Worm (Caenorhabditis elegans) whole organism, L1 larva: Measurements from ENCODE around the gene alh-7.

Source experiments
- C04F5.9 ChIP-seq: sonication (generic microtip); optimal IDR thresholded peaks from 2 replicates; lab custom pipeline; 2016; ENCODE audit warnings: missing genetic modification characterization, missing compliant biosample characterization
- F16B12.6 ChIP-seq: fragments of 150-350 bp; optimal IDR thresholded peaks from 2 replicates; lab custom pipeline; 2014; ENCODE audit warnings: missing biosample characterization, missing genetic modification characterization
- Y116A8C.19 ChIP-seq: sonication (generic microtip); optimal IDR thresholded peaks from 2 replicates; lab custom pipeline; 2016; ENCODE audit warnings: missing compliant biosample characterization, missing genetic modification characterization, borderline replicate concordance
- aha-1 ChIP-seq: fragments of 150-350 bp; optimal IDR thresholded peaks from 2 replicates; lab custom pipeline; 2014; ENCODE audit warnings: missing biosample characterization, missing genetic modification characterization
- alr-1 ChIP-seq: fragments of 200-800 bp; sonication (Bioruptor generic); optimal IDR thresholded peaks from 2 replicates; lab custom pipeline; 2018; ENCODE audit warnings: borderline replicate concordance, mild to moderate bottlenecking, missing genetic modification characterization, missing compliant biosample characterization
- aly-2 ChIP-seq: fragments of 150-350 bp; optimal IDR thresholded peaks from 2 replicates; lab custom pipeline; 2014; ENCODE audit warnings: missing biosample characterization, missing genetic modification characterization
- ama-1 ChIP-seq: fragments of 150-350 bp; optimal IDR thresholded peaks from 2 replicates; lab custom pipeline; 2014
- ceh-8 ChIP-seq: fragments of 200-800 bp; sonication (Bioruptor generic); optimal IDR thresholded peaks from 2 replicates; lab custom pipeline; 2018; ENCODE audit warnings: mild to moderate bottlenecking, missing genetic modification characterization, moderate library complexity, missing compliant biosample characterization
- ceh-82 ChIP-seq, 3 experiments: fragments of 150-350 bp in 1 of 3; sonication (generic microtip) in 2 of 3; optimal IDR thresholded peaks; 2 replicates each; lab custom pipeline; 2014 to 2017; ENCODE audit warnings: missing biosample characterization in 3 of 3, missing genetic modification characterization in 3 of 3
- ceh-90 ChIP-seq: sonication (generic microtip); optimal IDR thresholded peaks from 2 replicates; lab custom pipeline; 2016; ENCODE audit warnings: missing genetic modification characterization, missing compliant biosample characterization
- ces-1 ChIP-seq: fragments of 150-350 bp; optimal IDR thresholded peaks from 2 replicates; lab custom pipeline; 2014; ENCODE audit warnings: missing biosample characterization, missing genetic modification reagents, missing genetic modification characterization
- dpl-1 ChIP-seq, 3 experiments: fragments of 150-350 bp in 2 of 3; sonication (generic microtip) in 1 of 3; optimal IDR thresholded peaks; 2 replicates each; lab custom pipeline; 2014 to 2017; ENCODE audit warnings: missing biosample characterization in 3 of 3, missing genetic modification characterization in 3 of 3, missing genetic modification reagents in 3 of 3
- efl-1 ChIP-seq, 4 experiments: fragments of 150-350 bp; optimal IDR thresholded peaks in 3 of 4; peaks in 1 of 4; 1 replicate in 1 of 4; 2 replicates in 3 of 4; lab custom pipeline; 2014; ENCODE audit warnings: missing biosample characterization in 2 of 4, missing genetic modification characterization in 2 of 4, missing genetic modification reagents in 2 of 4
- efl-3 ChIP-seq: fragments of 200-800 bp; sonication (Bioruptor generic); optimal IDR thresholded peaks from 2 replicates; lab custom pipeline; 2018; ENCODE audit warnings: mild to moderate bottlenecking, missing genetic modification characterization, missing compliant biosample characterization
- egl-13 ChIP-seq: sonication (generic microtip); optimal IDR thresholded peaks from 2 replicates; lab custom pipeline; 2016; ENCODE audit warnings: missing genotype, missing genetic modification reagents, missing genetic modification characterization, missing compliant biosample characterization
- egl-27 ChIP-seq, 2 experiments: fragments of 150-350 bp in 1 of 2; sonication (generic microtip); optimal IDR thresholded peaks; 3 replicates each; lab custom pipeline; 2017 to 2018; ENCODE audit warnings: missing biosample characterization in 2 of 2, missing genetic modification characterization in 2 of 2, missing genetic modification reagents in 2 of 2
- elt-2 ChIP-seq: sonication (generic microtip); optimal IDR thresholded peaks from 2 replicates; lab custom pipeline; 2016; ENCODE audit warnings: missing genetic modification characterization, mild to moderate bottlenecking, inconsistent platforms, missing compliant biosample characterization, missing genetic modification reagents
- fkh-10 ChIP-seq: sonication (generic microtip); optimal IDR thresholded peaks from 2 replicates; lab custom pipeline; 2017; ENCODE audit warnings: missing biosample characterization, missing genetic modification reagents, missing genetic modification characterization
- fkh-8 ChIP-seq: sonication (generic microtip); optimal IDR thresholded peaks from 2 replicates; lab custom pipeline; 2016; ENCODE audit warnings: mild to moderate bottlenecking, missing genetic modification characterization, missing compliant biosample characterization
- fos-1 ChIP-seq: fragments of 150-350 bp; optimal IDR thresholded peaks from 2 replicates; lab custom pipeline; 2014; ENCODE audit warnings: missing biosample characterization, missing genetic modification characterization
- grh-1 ChIP-seq: fragments of 200-800 bp; sonication (Bioruptor generic); IDR thresholded peaks from 2 replicates; pipeline ENCODE4 v1.3.6; 2022; ENCODE audit warnings: missing genetic modification reagents, missing genetic modification characterization, missing compliant biosample characterization
- hpl-2 ChIP-seq: fragments of 150-350 bp; optimal IDR thresholded peaks from 2 replicates; lab custom pipeline; 2014; ENCODE audit warnings: missing biosample characterization, missing genetic modification reagents, missing genetic modification characterization
- jun-1 ChIP-seq: fragments of 150-350 bp; optimal IDR thresholded peaks from 2 replicates; lab custom pipeline; 2014; ENCODE audit warnings: missing biosample characterization, missing genetic modification reagents, missing genetic modification characterization
- lin-13 ChIP-seq: fragments of 150-350 bp; optimal IDR thresholded peaks from 2 replicates; lab custom pipeline; 2014; ENCODE audit warnings: missing biosample characterization, missing genetic modification reagents, missing genetic modification characterization
- lir-3 ChIP-seq: sonication (generic microtip); optimal IDR thresholded peaks from 2 replicates; lab custom pipeline; 2016; ENCODE audit warnings: mild to moderate bottlenecking, missing genetic modification characterization, moderate library complexity, missing compliant biosample characterization; ENCODE audit not compliant: poor library complexity
- lsy-2 ChIP-seq, 2 experiments: fragments of 150-350 bp; optimal IDR thresholded peaks; 2 replicates each; lab custom pipeline; 2014; ENCODE audit warnings: missing biosample characterization in 2 of 2, missing genetic modification characterization in 2 of 2
- mdl-1 ChIP-seq, 2 experiments: fragments of 150-350 bp; optimal IDR thresholded peaks; 2 replicates each; lab custom pipeline; 2014 to 2017; ENCODE audit warnings: missing biosample characterization in 2 of 2, missing genetic modification characterization in 2 of 2, inconsistent platforms in 1 of 2
- mef-2 ChIP-seq: fragments of 150-350 bp; optimal IDR thresholded peaks from 2 replicates; lab custom pipeline; 2014; ENCODE audit warnings: missing biosample characterization, missing genetic modification characterization
- mep-1 ChIP-seq: fragments of 150-350 bp; optimal IDR thresholded peaks from 2 replicates; lab custom pipeline; 2014; ENCODE audit warnings: missing biosample characterization, missing genetic modification characterization
- nhr-12 ChIP-seq: sonication (generic microtip); optimal IDR thresholded peaks from 2 replicates; lab custom pipeline; 2017; ENCODE audit warnings: missing biosample characterization, missing genetic modification characterization
- nhr-19 ChIP-seq: fragments of 200-800 bp; sonication (Bioruptor generic); conservative IDR thresholded peaks from 2 replicates; pipeline ENCODE4 v1.3.6; 2022; ENCODE audit warnings: missing genetic modification characterization, missing compliant biosample characterization
- nhr-20 ChIP-seq: sonication (generic microtip); optimal IDR thresholded peaks from 2 replicates; lab custom pipeline; 2016; ENCODE audit warnings: mild to moderate bottlenecking, missing genetic modification characterization, missing compliant biosample characterization
- nhr-71 ChIP-seq: sonication (generic microtip); optimal IDR thresholded peaks from 2 replicates; lab custom pipeline; 2016; ENCODE audit warnings: mild to moderate bottlenecking, missing genetic modification characterization, moderate library complexity, missing compliant biosample characterization
- nhr-76 ChIP-seq: sonication (generic microtip); optimal IDR thresholded peaks from 2 replicates; lab custom pipeline; 2017; ENCODE audit warnings: missing biosample characterization, missing genetic modification characterization
- nhr-77 ChIP-seq: fragments of 150-350 bp; optimal IDR thresholded peaks from 2 replicates; lab custom pipeline; 2014; ENCODE audit warnings: missing biosample characterization, missing genetic modification characterization
- nhr-84 ChIP-seq: sonication (generic microtip); optimal IDR thresholded peaks from 2 replicates; lab custom pipeline; 2017; ENCODE audit warnings: missing biosample characterization, missing genetic modification characterization
- pag-3 ChIP-seq: sonication (generic microtip); optimal IDR thresholded peaks from 2 replicates; lab custom pipeline; 2017; ENCODE audit warnings: missing genetic modification characterization, mild to moderate bottlenecking, missing compliant biosample characterization, antibody characterized with exemption, borderline replicate concordance; ENCODE audit not compliant: insufficient read depth
- pax-3 ChIP-seq: fragments of 200-800 bp; sonication (Bioruptor generic); optimal IDR thresholded peaks from 2 replicates; lab custom pipeline; 2018; ENCODE audit warnings: mild to moderate bottlenecking, missing genetic modification characterization, moderate library complexity, missing compliant biosample characterization
- pqm-1 ChIP-seq: sonication (generic microtip); optimal IDR thresholded peaks from 3 replicates; lab custom pipeline; 2017; ENCODE audit warnings: missing biosample characterization, missing genetic modification characterization
- skn-1 ChIP-seq: fragments of 150-350 bp; optimal IDR thresholded peaks from 2 replicates; lab custom pipeline; 2014; ENCODE audit warnings: missing biosample characterization, missing genetic modification characterization
- snpc-4 ChIP-seq: fragments of 150-350 bp; optimal IDR thresholded peaks from 2 replicates; lab custom pipeline; 2014; ENCODE audit warnings: missing biosample characterization, missing genetic modification characterization
- sox-4 ChIP-seq: sonication (generic microtip); optimal IDR thresholded peaks from 2 replicates; lab custom pipeline; 2016; ENCODE audit warnings: missing genetic modification characterization, missing compliant biosample characterization
- sup-37 ChIP-seq: fragments of 200-800 bp; sonication (Bioruptor generic); optimal IDR thresholded peaks from 2 replicates; lab custom pipeline; 2018; ENCODE audit warnings: mild to moderate bottlenecking, missing genetic modification characterization, missing compliant biosample characterization
- swsn-7 ChIP-seq: sonication (generic microtip); optimal IDR thresholded peaks from 2 replicates; lab custom pipeline; 2016; ENCODE audit warnings: missing genetic modification characterization, missing compliant biosample characterization
- tbx-2 ChIP-seq: sonication (generic microtip); optimal IDR thresholded peaks from 2 replicates; lab custom pipeline; 2016; ENCODE audit warnings: missing genetic modification characterization, missing compliant biosample characterization
- tlp-1 ChIP-seq: fragments of 150-350 bp; optimal IDR thresholded peaks from 2 replicates; lab custom pipeline; 2014; ENCODE audit warnings: missing biosample characterization, missing genetic modification characterization
- unc-130 ChIP-seq: fragments of 150-350 bp; optimal IDR thresholded peaks from 2 replicates; lab custom pipeline; 2017; ENCODE audit warnings: missing biosample characterization, missing genetic modification characterization, inconsistent platforms
- unc-86 ChIP-seq: sonication (generic microtip); optimal IDR thresholded peaks from 2 replicates; lab custom pipeline; 2016; ENCODE audit warnings: missing genetic modification characterization, missing compliant biosample characterization
- vab-15 ChIP-seq: sonication (generic microtip); optimal IDR thresholded peaks from 2 replicates; lab custom pipeline; 2017; ENCODE audit warnings: missing genotype, mild to moderate bottlenecking, missing genetic modification characterization, missing compliant biosample characterization
- xbp-1 ChIP-seq: sonication (generic microtip); optimal IDR thresholded peaks from 2 replicates; lab custom pipeline; 2016; ENCODE audit warnings: missing genetic modification characterization, missing compliant biosample characterization
- zag-1 ChIP-seq: fragments of 150-350 bp; optimal IDR thresholded peaks from 2 replicates; lab custom pipeline; 2014; ENCODE audit warnings: missing biosample characterization, missing genetic modification characterization
- ztf-11 ChIP-seq, 2 experiments: sonication (generic microtip); optimal IDR thresholded peaks; 2 replicates each; lab custom pipeline; 2016 to 2017; ENCODE audit warnings: missing genetic modification characterization in 2 of 2, missing biosample characterization in 1 of 2, missing compliant biosample characterization in 1 of 2
- ztf-4 ChIP-seq: fragments of 150-350 bp; optimal IDR thresholded peaks from 2 replicates; lab custom pipeline; 2014; ENCODE audit warnings: missing biosample characterization, missing genetic modification characterization

The alh-7 gene

DNA sequence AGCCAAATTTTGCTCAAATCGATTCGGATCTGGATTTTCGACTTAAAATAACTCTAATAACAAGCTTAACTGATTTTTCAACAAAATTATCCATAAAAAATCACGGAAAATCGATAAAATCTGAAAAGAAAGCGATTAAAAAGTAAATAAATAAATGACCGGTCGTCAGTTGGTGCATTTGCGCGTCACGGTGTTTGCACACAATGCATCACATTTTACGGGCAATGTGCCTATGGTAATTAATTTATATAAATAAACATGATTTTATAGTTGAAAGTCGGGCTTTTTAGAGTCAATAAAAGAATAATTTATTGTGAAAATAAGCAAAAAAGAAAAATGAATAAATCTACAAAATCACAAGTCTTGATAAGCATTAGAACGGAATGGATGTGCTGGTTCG, 3.2 kb upstream of the alh-7 start:
- TF ChIP-seq ztf-4 (tag; lab: Kevin White, UChicago) = no peak
- TF ChIP-seq dpl-1 (GFP tag; optimal IDR thresholded peaks at IDR 0.05; lab: Kevin White, UChicago) = peak in 2 of 3 experiments; percentile 51 to 62
- TF ChIP-seq lsy-2 (tag; optimal IDR thresholded peaks at IDR 0.05; lab: Kevin White, UChicago) = peak; percentile 68 to 69
- TF ChIP-seq egl-13 (tag; lab: Kevin White, UChicago) = peak; percentile 17
- no peak for TF ChIP-seq pax-3 (tag; lab: Kevin White, UChicago)
- peak; percentile 37 for TF ChIP-seq nhr-19
- TF ChIP-seq efl-1 (optimal IDR thresholded peaks at IDR 0.05; lab: Kevin White, UChicago) = peak; percentile 25 to 54
- TF ChIP-seq efl-1 (GFP tag; optimal IDR thresholded peaks at IDR 0.05 in 1 of 2; lab: Kevin White, UChicago) = peak; percentile 62 to 93
- no peak for TF ChIP-seq ztf-11 (tag; optimal IDR thresholded peaks at IDR 0.05; lab: Kevin White, UChicago)
- no peak for TF ChIP-seq mef-2
- peak; percentile 93 for TF ChIP-seq F16B12.6
- no peak for TF ChIP-seq ces-1 (GFP tag; lab: Kevin White, UChicago)
- TF ChIP-seq efl-3 = no peak
- no peak for TF ChIP-seq pqm-1 (tag; lab: Kevin White, UChicago)
- no peak for TF ChIP-seq nhr-12 (tag; lab: Kevin White, UChicago)
- TF ChIP-seq ama-1 (lab: Kevin White, UChicago) = peak; percentile 51
- no peak for TF ChIP-seq grh-1 (GFP tag; lab: Robert Waterston, UW)
- peak; percentile 9 for TF ChIP-seq tbx-2 (tag; lab: Kevin White, UChicago)
- no peak for TF ChIP-seq nhr-84 (tag; lab: Kevin White, UChicago)
- no peak for TF ChIP-seq tlp-1 (tag; lab: Kevin White, UChicago)
- peak; percentile 66 for TF ChIP-seq mep-1 (tag; lab: Kevin White, UChicago)
- TF ChIP-seq ceh-90 (tag; lab: Kevin White, UChicago) = no peak
- TF ChIP-seq nhr-71 (tag; lab: Kevin White, UChicago) = peak; percentile 59
- TF ChIP-seq ceh-82 (tag; optimal IDR thresholded peaks at IDR 0.05; lab: Kevin White, UChicago) = peak in 1 of 3 experiments; percentile 18
- TF ChIP-seq vab-15 (tag; lab: Kevin White, UChicago) = no peak
- peak; percentile 50 for TF ChIP-seq swsn-7
- TF ChIP-seq unc-86 = no peak
- no peak for TF ChIP-seq fkh-8 (tag; lab: Kevin White, UChicago)
- TF ChIP-seq skn-1 (tag; lab: Kevin White, UChicago) = no peak
- TF ChIP-seq sox-4 (tag; lab: Kevin White, UChicago) = peak; percentile 7
- TF ChIP-seq nhr-77 (tag; lab: Kevin White, UChicago) = no peak
- TF ChIP-seq ceh-8 (GFP tag; lab: Kevin White, UChicago) = no peak
- no peak for TF ChIP-seq elt-2 (tag; lab: Kevin White, UChicago)
- TF ChIP-seq fkh-10 (GFP tag; lab: Kevin White, UChicago) = no peak
- TF ChIP-seq jun-1 (tag; lab: Kevin White, UChicago) = no peak
- TF ChIP-seq C04F5.9 = no peak
- peak; percentile 42 for TF ChIP-seq xbp-1 (tag; lab: Kevin White, UChicago)
- no peak for TF ChIP-seq fos-1 (tag; lab: Kevin White, UChicago)
- no peak for TF ChIP-seq mdl-1 (tag; optimal IDR thresholded peaks at IDR 0.05; lab: Kevin White, UChicago)
- TF ChIP-seq nhr-20 (tag; lab: Kevin White, UChicago) = peak; percentile 26
- TF ChIP-seq lir-3 (tag; lab: Kevin White, UChicago) = no peak
- peak; percentile 57 for TF ChIP-seq unc-130 (tag; lab: Kevin White, UChicago)
- TF ChIP-seq sup-37 (GFP tag; lab: Kevin White, UChicago) = no peak
- TF ChIP-seq egl-27 (tag; optimal IDR thresholded peaks at IDR 0.05; lab: Kevin White, UChicago) = no peak
- TF ChIP-seq nhr-76 (tag; lab: Kevin White, UChicago) = no peak
- TF ChIP-seq zag-1 (tag; lab: Kevin White, UChicago) = no peak
- no peak for TF ChIP-seq lin-13
- TF ChIP-seq alr-1 (tag; lab: Kevin White, UChicago) = no peak
- peak; percentile 29 for TF ChIP-seq snpc-4 (tag; lab: Kevin White, UChicago)
- TF ChIP-seq Y116A8C.19 (tag; lab: Kevin White, UChicago) = no peak
- TF ChIP-seq pag-3 (tag; lab: Kevin White, UChicago) = no peak
- no peak for TF ChIP-seq aly-2 (tag; lab: Kevin White, UChicago)
- no peak for TF ChIP-seq aha-1 (tag; lab: Kevin White, UChicago)
- no peak for TF ChIP-seq hpl-2 (GFP tag; lab: Kevin White, UChicago)
